Fruit fly (Drosophila melanogaster): ENCODE data around the gene Rb97D.

Rb97D gene

DNA sequence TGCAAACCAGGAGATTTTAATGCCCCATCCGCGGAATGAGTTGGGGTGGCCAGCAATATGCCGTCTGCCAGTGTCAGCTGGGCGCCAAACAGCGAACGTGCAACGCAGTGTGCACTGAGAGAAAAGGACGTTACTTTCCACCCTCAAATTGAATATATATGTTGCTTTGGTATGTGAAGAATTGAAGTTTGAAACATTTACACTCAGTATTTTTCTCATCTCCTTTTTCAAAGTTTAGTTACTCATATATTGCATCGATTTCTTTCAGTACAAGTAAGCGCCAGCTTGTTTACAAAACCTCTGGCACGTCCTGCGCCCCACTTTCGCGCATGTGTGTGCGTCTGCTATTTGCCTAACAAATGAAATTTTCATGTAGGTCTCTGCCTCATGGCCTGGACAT is 16.3 kb downstream of the Rb97D start (continued):
- TF ChIP-seq Rfx (GFP tag; IDR thresholded peaks at IDR 0.05), result peak; percentile 61
- no peak for TF ChIP-seq Poxn (GFP tag; IDR thresholded peaks at IDR 0.05)
- TF ChIP-seq CG3163 (GFP tag; optimal IDR thresholded peaks at IDR 0.05), result no peak
- no peak for TF ChIP-seq CG12071 (GFP tag; optimal IDR thresholded peaks at IDR 0.05)
- peak; percentile 21 for TF ChIP-seq org-1 (GFP tag; optimal IDR thresholded peaks at IDR 0.05)
- TF ChIP-seq lov (optimal IDR thresholded peaks at IDR 0.05), result no peak
- peak; percentile 38; the same call in 1 of the 3 replicates for TF ChIP-seq lov (GFP tag; IDR thresholded peaks at IDR 0.05)

dm6 chr3R:26853699-26854098 is 21.8 kb downstream of the Rb97D start:
- peak; percentile 51 for TF ChIP-seq vvl (GFP tag; IDR thresholded peaks at IDR 0.05)
- peak; percentile 23 for TF ChIP-seq Sox102F (GFP tag; optimal IDR thresholded peaks at IDR 0.05)
- TF ChIP-seq aop (GFP tag; IDR thresholded peaks at IDR 0.05), result no peak
- peak; percentile 10 for TF ChIP-seq CG7556 (GFP tag; optimal IDR thresholded peaks at IDR 0.05)
- no peak for TF ChIP-seq CG7928 (GFP tag; optimal IDR thresholded peaks at IDR 0.05)
- peak; percentile 26 for TF ChIP-seq Xbp1 (GFP tag; optimal IDR thresholded peaks at IDR 0.05)
- TF ChIP-seq mam (GFP tag; optimal IDR thresholded peaks at IDR 0.05), result peak; percentile 13
- TF ChIP-seq CG2199 (GFP tag; IDR thresholded peaks at IDR 0.05), result no peak
- peak; percentile 26; the same call in 1 of the 2 replicates for TF ChIP-seq Xrp1 (GFP tag; IDR thresholded peaks at IDR 0.05)
- TF ChIP-seq slbo (GFP tag; IDR thresholded peaks at IDR 0.05), result peak; percentile 66
- TF ChIP-seq ato (GFP tag; IDR thresholded peaks at IDR 0.05; ENCODE audit: partially characterized antibody), result no peak
- no peak for TF ChIP-seq fru (optimal IDR thresholded peaks at IDR 0.05)
- peak; percentile 12 for TF ChIP-seq HLH54F (GFP tag; optimal IDR thresholded peaks at IDR 0.05)
- TF ChIP-seq CG1529 (GFP tag; optimal IDR thresholded peaks at IDR 0.05), result no peak
- TF ChIP-seq prd (optimal IDR thresholded peaks at IDR 0.05), result no peak
- TF ChIP-seq prd (GFP tag; IDR thresholded peaks at IDR 0.05), result peak; percentile 57; the same call in 2 of the 3 replicates
- peak in 1 of 2 experiments; percentile 5 for TF ChIP-seq Hr51 (GFP tag; optimal IDR thresholded peaks at IDR 0.05)
- no peak for TF ChIP-seq CG10147 (GFP tag; optimal IDR thresholded peaks at IDR 0.05)
- TF ChIP-seq crol (GFP tag; IDR thresholded peaks at IDR 0.05), result peak; percentile 21; the same call in 1 of the 2 replicates
- TF ChIP-seq CG32772 (GFP tag; IDR thresholded peaks at IDR 0.05), result peak; percentile 54; the same call in 1 of the 2 replicates
- TF ChIP-seq sisA (GFP tag; IDR thresholded peaks at IDR 0.05), result peak; percentile 49; the same call in 1 of the 2 replicates
- peak; percentile 5; the same call in 1 of the 2 replicates for TF ChIP-seq Ada2b (GFP tag; IDR thresholded peaks at IDR 0.05)
- TF ChIP-seq tgo (GFP tag; IDR thresholded peaks at IDR 0.05), result peak; percentile 48; the same call in 1 of the 3 replicates
- no peak for TF ChIP-seq schlank (tag; optimal IDR thresholded peaks at IDR 0.05)
- TF ChIP-seq Optix (GFP tag; IDR thresholded peaks at IDR 0.05), result 0 out of 3 replicates have a peak, but pooled peaks have one; percentile 9
- TF ChIP-seq CG2678 (tag; optimal IDR thresholded peaks at IDR 0.05), result peak; percentile 16
- no peak for TF ChIP-seq CG2116 (GFP tag; optimal IDR thresholded peaks at IDR 0.05)
- TF ChIP-seq CG2120 (GFP tag; optimal IDR thresholded peaks at IDR 0.05), result peak; percentile 53
- 0 out of 2 replicates have a peak, but pooled peaks have one; percentile 21 for TF ChIP-seq E2f1 (GFP tag; IDR thresholded peaks at IDR 0.05)
- no peak for TF ChIP-seq CG12744 (GFP tag; optimal IDR thresholded peaks at IDR 0.05)
- TF ChIP-seq Stat92E (GFP tag; optimal IDR thresholded peaks at IDR 0.05), result no peak
- TF ChIP-seq CG6683 (GFP tag; optimal IDR thresholded peaks at IDR 0.05), result no peak
- TF ChIP-seq Rfx (GFP tag; IDR thresholded peaks at IDR 0.05), result peak; percentile 63
- no peak; the same call in 1 of the 2 replicates for TF ChIP-seq peb (GFP tag; IDR thresholded peaks at IDR 0.05)
- 0 out of 3 replicates have a peak, but pooled peaks have one; percentile 38 for TF ChIP-seq CG2889 (GFP tag; IDR thresholded peaks at IDR 0.05)
- TF ChIP-seq Oaz (GFP tag; IDR thresholded peaks at IDR 0.05), result 0 out of 2 replicates have a peak, but pooled peaks have one; percentile 16
- TF ChIP-seq CG33213 (GFP tag; optimal IDR thresholded peaks at IDR 0.05), result no peak
- TF ChIP-seq ttk (GFP tag; IDR thresholded peaks at IDR 0.05), result peak; percentile 30; the same call in 1 of the 2 replicates
- peak in 1 of 2 experiments; percentile 22 for TF ChIP-seq chif (GFP tag; optimal IDR thresholded peaks at IDR 0.05)
- no peak for TF ChIP-seq ERR (GFP tag; optimal IDR thresholded peaks at IDR 0.05)
- no peak for TF ChIP-seq jigr1 (GFP tag; IDR thresholded peaks at IDR 0.05)
- TF ChIP-seq sim (GFP tag; IDR thresholded peaks at IDR 0.05), result no peak
- TF ChIP-seq CG16813 (GFP tag; IDR thresholded peaks at IDR 0.05; ENCODE audit: partially characterized antibody), result no peak
- TF ChIP-seq lov (optimal IDR thresholded peaks at IDR 0.05), result no peak
- no peak for TF ChIP-seq lov (GFP tag; IDR thresholded peaks at IDR 0.05)
- peak; percentile 43; the same call in 1 of the 2 replicates for TF ChIP-seq lmd (GFP tag; IDR thresholded peaks at IDR 0.05)
